Fruit fly (Drosophila melanogaster): ENCODE measurements around the gene Rim.

DNA sequence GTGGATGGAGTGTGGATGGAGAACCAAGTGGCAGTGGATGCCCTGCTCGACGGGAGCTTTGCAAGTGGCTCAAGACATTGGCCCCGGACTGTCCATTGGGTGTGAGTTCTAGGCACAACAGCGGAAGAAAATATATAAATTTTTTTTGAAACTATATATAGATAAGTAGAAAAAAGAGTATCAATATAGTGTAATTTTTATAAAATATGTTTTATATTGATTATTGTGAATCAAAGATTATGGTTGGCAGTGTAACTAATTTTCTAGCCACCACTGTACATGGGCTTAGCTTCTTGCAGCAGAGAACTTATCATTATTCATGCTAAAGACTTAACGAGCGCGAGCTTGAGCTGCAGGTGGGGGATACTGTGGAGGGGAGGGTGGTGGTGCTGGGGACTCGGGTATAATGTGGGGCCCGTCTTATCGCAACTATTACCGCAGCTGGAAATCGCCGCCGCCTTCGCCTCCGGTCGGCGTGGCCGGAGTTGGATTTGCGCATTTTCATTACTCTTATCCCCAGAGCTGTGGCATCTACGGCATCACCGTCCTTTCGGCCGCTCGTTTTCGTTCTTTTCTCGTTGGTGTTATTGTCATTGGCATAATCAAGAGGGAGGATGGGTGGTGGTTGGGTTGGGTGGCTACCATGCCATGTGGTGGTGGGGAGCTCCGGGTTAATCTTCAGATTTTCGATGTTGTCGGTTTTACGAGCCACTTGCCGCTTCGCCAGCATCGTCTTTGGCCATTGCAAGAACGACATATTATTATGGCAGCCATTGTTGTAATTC lies 54.3 kb downstream of the Rim start:
- TF ChIP-seq pan (optimal IDR thresholded peaks at IDR 0.05) (no peak), psq (optimal IDR thresholded peaks at IDR 0.05) (no peak)
